Worm (Caenorhabditis elegans) whole organism, L4 larva: ENCODE results near the gene F47E1.2.

Experiments
- R02D3.7 ChIP-seq: fragments of 150-350 bp; sonication (generic microtip); optimal IDR thresholded peaks from 3 replicates; lab custom pipeline; 2014; ENCODE audit warnings: missing biosample characterization, missing genetic modification characterization
- hlh-30 ChIP-seq: sonication (generic microtip); optimal IDR thresholded peaks from 2 replicates; lab custom pipeline; 2017; ENCODE audit warnings: antibody characterized with exemption, mild to moderate bottlenecking, missing genetic modification characterization, missing compliant biosample characterization; ENCODE audit not compliant: insufficient read depth
- pha-4 ChIP-seq, 2 experiments: fragments of 150-350 bp in 1 of 2; fragments of 200-800 bp in 1 of 2; sonication (Bioruptor generic) in 1 of 2; IDR thresholded peaks in 1 of 2; optimal IDR thresholded peaks in 1 of 2; 2 replicates each; pipeline versions ENCODE4 v1.3.6 to Lab custom; 2014 to 2022; ENCODE audit warnings: missing genetic modification characterization in 2 of 2, missing genetic modification reagents in 2 of 2, missing biosample characterization in 1 of 2, missing compliant biosample characterization in 1 of 2
- pqm-1 ChIP-seq: sonication (generic microtip); optimal IDR thresholded peaks from 2 replicates; lab custom pipeline; 2017; ENCODE audit warnings: missing biosample characterization, missing genetic modification characterization
- unc-62 ChIP-seq, 3 experiments: fragments of 150-350 bp in 1 of 3; sonication (generic microtip); optimal IDR thresholded peaks in 2 of 3; peaks in 1 of 3; 1 replicate in 1 of 3; 2 replicates in 2 of 3; lab custom pipeline; 2014 to 2017; ENCODE audit warnings: missing biosample characterization in 3 of 3, missing genetic modification characterization in 3 of 3, missing genetic modification reagents in 3 of 3, missing genotype in 1 of 3

ce11 chrX:9036237-9036636 lies 21.2 kb upstream of the F47E1.2 start:
- TF ChIP-seq R02D3.7 (tag; lab: Kevin White, UChicago): no peak
- peak; percentile 88 for TF ChIP-seq pqm-1 (tag; lab: Kevin White, UChicago)
- no peak for TF ChIP-seq unc-62 (GFP tag; optimal IDR thresholded peaks at IDR 0.05 in 1 of 2; lab: Kevin White, UChicago)
- no peak for TF ChIP-seq unc-62 (tag; optimal IDR thresholded peaks at IDR 0.05; lab: Kevin White, UChicago)
- TF ChIP-seq hlh-30 (tag; lab: Kevin White, UChicago): no peak
- no peak for TF ChIP-seq pha-4 (GFP tag; IDR thresholded peaks at IDR 0.05; lab: Robert Waterston, UW)
- TF ChIP-seq pha-4 (tag; optimal IDR thresholded peaks at IDR 0.05; lab: Kevin White, UChicago): no peak
